Fruit fly (Drosophila melanogaster): Measurements from ENCODE around the gene Dora.

Gene Dora

DNA sequence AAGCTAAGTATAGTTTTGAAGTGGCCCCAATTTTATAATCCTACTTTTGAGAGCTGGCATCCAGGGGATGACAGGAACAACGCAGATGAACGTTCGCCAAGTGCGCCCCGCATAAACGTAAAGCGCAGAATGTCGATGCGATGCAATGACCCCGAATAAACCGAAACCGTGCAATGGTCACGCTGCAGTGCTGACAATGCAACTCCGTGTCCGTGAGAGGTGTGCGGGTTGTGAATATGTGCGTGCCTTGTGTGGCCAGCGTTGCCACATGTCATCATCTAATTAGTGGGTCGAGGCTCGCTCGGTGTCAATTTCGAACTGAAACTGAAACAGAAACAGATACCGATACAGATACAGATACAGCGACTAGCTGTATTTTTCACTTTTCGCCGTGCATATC, 4.4 kb downstream of the Dora start:
- peak; percentile 49 for TF ChIP-seq Eip78C (GFP tag)
- no peak for TF ChIP-seq CG31627 (GFP tag; optimal IDR thresholded peaks at IDR 0.05)
- TF ChIP-seq svp (GFP tag), result peak; percentile 61
- no peak for TF ChIP-seq Met (GFP tag; optimal IDR thresholded peaks at IDR 0.05)
- no peak for TF ChIP-seq CG15336 (GFP tag; IDR thresholded peaks at IDR 0.05)
- TF ChIP-seq ss (GFP tag; optimal IDR thresholded peaks at IDR 0.05), result peak in 1 of 2 experiments; percentile 31
- no peak for TF ChIP-seq CG3919 (GFP tag; optimal IDR thresholded peaks at IDR 0.05)
- no peak for TF ChIP-seq CG11294 (GFP tag; IDR thresholded peaks at IDR 0.05)
- no peak for TF ChIP-seq CG6276 (GFP tag; optimal IDR thresholded peaks at IDR 0.05)
- TF ChIP-seq CG10669 (GFP tag; optimal IDR thresholded peaks at IDR 0.05), result no peak
- TF ChIP-seq dac (GFP tag; optimal IDR thresholded peaks at IDR 0.05), result no peak
- no peak for TF ChIP-seq Sox102F (GFP tag; optimal IDR thresholded peaks at IDR 0.05)

DNA sequence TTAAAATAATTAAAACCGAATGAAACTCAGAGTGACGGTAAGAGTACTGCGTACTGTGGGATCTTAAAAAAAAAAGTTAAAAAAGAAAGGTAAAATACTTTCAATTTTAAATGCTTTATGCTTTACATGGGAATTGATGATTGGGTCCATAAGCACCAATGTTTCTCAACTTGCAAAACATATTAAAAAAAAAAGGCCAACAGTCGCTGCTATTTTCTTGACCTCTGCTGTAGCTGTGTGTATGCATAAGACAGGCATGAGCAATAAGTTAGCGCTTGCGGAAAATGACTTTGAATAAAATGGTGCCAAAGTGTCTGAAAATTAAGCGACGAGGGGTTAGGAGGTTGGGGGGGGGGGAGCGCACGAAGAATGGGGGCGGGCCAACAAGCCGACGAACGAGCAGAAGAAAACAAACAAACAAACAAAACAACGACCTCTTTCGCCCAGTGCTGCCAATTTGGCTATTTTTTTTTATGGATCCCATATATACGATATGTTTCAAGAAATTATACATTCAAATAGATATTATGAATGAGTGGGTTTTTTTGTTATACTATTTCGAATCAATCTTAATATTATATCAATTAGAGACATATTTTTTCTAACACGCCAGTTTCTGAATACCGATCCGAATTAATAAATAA, 5.9 kb downstream of the Dora start:
- peak; percentile 59 for TF ChIP-seq fkh (GFP tag; optimal IDR thresholded peaks at IDR 0.05)
- TF ChIP-seq CG3032 (tag; optimal IDR thresholded peaks at IDR 0.05), result peak; percentile 59
- TF ChIP-seq Eip93F (GFP tag; optimal IDR thresholded peaks at IDR 0.05), result no peak
- peak; percentile 63 for TF ChIP-seq CG8632 (GFP tag; optimal IDR thresholded peaks at IDR 0.05)
- peak; percentile 55 for TF ChIP-seq CG11902 (GFP tag; optimal IDR thresholded peaks at IDR 0.05)
- peak; percentile 86 for TF ChIP-seq CG6163 (GFP tag; IDR thresholded peaks at IDR 0.05)
- peak; percentile 77 for TF ChIP-seq esn (GFP tag; optimal IDR thresholded peaks at IDR 0.05)
- peak; percentile 68 for TF ChIP-seq Eip75B (GFP tag; optimal IDR thresholded peaks at IDR 0.05)
- peak; percentile 61 for TF ChIP-seq CG6792 (GFP tag; optimal IDR thresholded peaks at IDR 0.05)
- peak; percentile 62 for TF ChIP-seq fd59A (GFP tag; optimal IDR thresholded peaks at IDR 0.05)
- no peak for TF ChIP-seq CG6276 (GFP tag; optimal IDR thresholded peaks at IDR 0.05)
- peak; percentile 71 for TF ChIP-seq lz (GFP tag; optimal IDR thresholded peaks at IDR 0.05)
- peak; percentile 70 for TF ChIP-seq CG31627 (GFP tag; optimal IDR thresholded peaks at IDR 0.05)
- TF ChIP-seq dsx (GFP tag; optimal IDR thresholded peaks at IDR 0.05; ENCODE audit: poor library complexity, severe bottlenecking), result no peak
- TF ChIP-seq Ets21C (GFP tag; optimal IDR thresholded peaks at IDR 0.05), result peak; percentile 63
- TF ChIP-seq CG6808 (GFP tag; optimal IDR thresholded peaks at IDR 0.05), result peak; percentile 76
- TF ChIP-seq CG16779 (tag; optimal IDR thresholded peaks at IDR 0.05), result no peak
- no peak for TF ChIP-seq Met (GFP tag; optimal IDR thresholded peaks at IDR 0.05)
- TF ChIP-seq achi (GFP tag; optimal IDR thresholded peaks at IDR 0.05), result peak; percentile 73
- no peak for TF ChIP-seq Hr38 (GFP tag; optimal IDR thresholded peaks at IDR 0.05)
- TF ChIP-seq CG15336 (GFP tag; IDR thresholded peaks at IDR 0.05), result peak; percentile 58
- TF ChIP-seq CG10631 (GFP tag; optimal IDR thresholded peaks at IDR 0.05), result peak; percentile 69
- peak; percentile 94 for TF ChIP-seq Eip78C (GFP tag)
- TF ChIP-seq CG9139 (GFP tag; optimal IDR thresholded peaks at IDR 0.05), result no peak
- TF ChIP-seq dac (GFP tag; optimal IDR thresholded peaks at IDR 0.05), result no peak
- TF ChIP-seq Lpt (GFP tag; optimal IDR thresholded peaks at IDR 0.05), result peak; percentile 29
- TF ChIP-seq Sox15 (GFP tag; optimal IDR thresholded peaks at IDR 0.05), result peak; percentile 54
- TF ChIP-seq CG11762 (GFP tag; optimal IDR thresholded peaks at IDR 0.05; ENCODE audit: insufficient read depth), result peak; percentile 56
- peak; percentile 65 to 70 for TF ChIP-seq ss (GFP tag; optimal IDR thresholded peaks at IDR 0.05)
- TF ChIP-seq cyc (GFP tag; optimal IDR thresholded peaks at IDR 0.05), result peak; percentile 73
- TF ChIP-seq CG11294 (GFP tag; IDR thresholded peaks at IDR 0.05), result 0 out of 2 replicates have a peak, but pooled peaks have one; percentile 36
- TF ChIP-seq CG3919 (GFP tag; optimal IDR thresholded peaks at IDR 0.05), result peak; percentile 79
- TF ChIP-seq CG1621 (tag; optimal IDR thresholded peaks at IDR 0.05), result peak; percentile 54
- no peak for TF ChIP-seq OdsH (GFP tag; optimal IDR thresholded peaks at IDR 0.05)
- no peak for TF ChIP-seq Hr4 (GFP tag; optimal IDR thresholded peaks at IDR 0.05)
- TF ChIP-seq Hr39 (GFP tag; optimal IDR thresholded peaks at IDR 0.05), result peak; percentile 76
- peak; percentile 78 for TF ChIP-seq eg (GFP tag; IDR thresholded peaks at IDR 0.05)
- no peak for TF ChIP-seq vri (GFP tag; optimal IDR thresholded peaks at IDR 0.05)
- TF ChIP-seq CG8319 (GFP tag; optimal IDR thresholded peaks at IDR 0.05), result peak; percentile 38
- TF ChIP-seq CG4318 (GFP tag; optimal IDR thresholded peaks at IDR 0.05), result no peak
- peak; percentile 77 for TF ChIP-seq CG7368 (GFP tag; optimal IDR thresholded peaks at IDR 0.05)
- peak; percentile 56 for TF ChIP-seq Ets96B (tag; optimal IDR thresholded peaks at IDR 0.05)
- TF ChIP-seq CG32006 (GFP tag; optimal IDR thresholded peaks at IDR 0.05), result peak; percentile 67
- peak; percentile 64 for TF ChIP-seq net (GFP tag; optimal IDR thresholded peaks at IDR 0.05)
- no peak for TF ChIP-seq svp (GFP tag)
- TF ChIP-seq CG34406 (GFP tag; optimal IDR thresholded peaks at IDR 0.05), result peak; percentile 76
